Worm (Caenorhabditis elegans): ENCODE measurements around the gene ncx-5.

The ncx-5 gene

DNA sequence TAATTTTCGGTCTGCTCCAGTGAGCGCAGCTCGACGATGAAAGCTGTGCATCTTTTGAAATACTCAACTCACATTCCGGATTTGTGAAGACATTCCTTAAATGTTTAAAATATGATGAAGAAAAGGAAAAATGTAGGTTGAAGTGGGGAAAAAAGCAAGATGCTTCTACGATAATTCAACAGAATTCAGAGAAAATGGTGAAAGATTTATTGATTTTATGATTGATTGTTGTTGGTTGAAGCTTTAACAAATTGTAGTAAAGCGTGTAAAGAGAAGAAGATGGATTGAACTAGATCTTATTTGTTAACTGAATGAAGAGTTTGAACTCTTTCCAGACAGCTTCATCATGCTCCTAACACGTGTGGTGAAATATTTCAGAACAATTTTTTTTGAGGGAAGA, at the start of gene ncx-5:
Gene ncx-5, minus strand, starts transcription at position 101 of the 400 bp plus-strand sequence.
- TF ChIP-seq T20F7.1 (GFP tag; optimal IDR thresholded peaks at IDR 0.05) = no peak
- TF ChIP-seq ceh-82 (tag; optimal IDR thresholded peaks at IDR 0.05) = no peak
- TF ChIP-seq lin-38 (GFP tag; IDR thresholded peaks at IDR 0.05) = no peak
- no peak for TF ChIP-seq mxl-2 (GFP tag; conservative IDR thresholded peaks at IDR 0.05)
- TF ChIP-seq sdz-12 (GFP tag; optimal IDR thresholded peaks at IDR 0.05) = no peak
- no peak for TF ChIP-seq aly-2 (tag; optimal IDR thresholded peaks at IDR 0.05)
- TF ChIP-seq ceh-28 (tag; optimal IDR thresholded peaks at IDR 0.05) = no peak

ce11 chrV:10539114-10539513, 49.2 kb upstream of the ncx-5 start, which contains the start of gene F25D1.8:
Gene F25D1.8 (plus strand): TSS chrV:10539414.
- TF ChIP-seq hlh-11 (tag; optimal IDR thresholded peaks at IDR 0.05) = no peak
- TF ChIP-seq php-3 (GFP tag; IDR thresholded peaks at IDR 0.05) = no peak
- TF ChIP-seq rbr-2 (tag; optimal IDR thresholded peaks at IDR 0.05) = no peak

DNA sequence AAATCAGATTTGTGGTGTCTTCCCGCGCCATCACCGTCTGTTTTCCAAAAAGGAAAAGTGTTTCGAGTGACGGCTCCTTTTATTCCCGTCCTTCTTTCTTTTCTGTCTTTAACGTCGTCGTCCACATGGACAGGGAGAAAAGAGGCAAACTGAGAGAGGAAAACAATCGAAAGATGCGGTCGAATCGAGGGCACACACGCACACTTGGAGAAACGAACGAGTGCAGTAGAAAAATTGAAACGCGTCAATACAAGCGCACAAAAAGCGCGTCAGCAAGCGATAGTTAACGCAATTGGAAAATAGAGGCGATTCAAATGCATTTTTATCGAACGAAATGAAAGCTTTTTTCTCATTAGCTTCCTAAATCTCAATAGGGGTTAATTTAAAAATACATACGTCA, 46.9 kb upstream of the ncx-5 start:
- TF ChIP-seq dmd-6 (GFP tag; IDR thresholded peaks at IDR 0.05) (peak; percentile 84), hif-1 (tag; optimal IDR thresholded peaks at IDR 0.05) (peak; percentile 47 to 81), ceh-20 (GFP tag; IDR thresholded peaks at IDR 0.05) (peak; percentile 76), zfp-2 (tag; optimal IDR thresholded peaks at IDR 0.05) (peak; percentile 6), nhr-76 (tag; optimal IDR thresholded peaks at IDR 0.05) (no peak), tra-1 (GFP tag; IDR thresholded peaks at IDR 0.05) (peak; percentile 64; the same call in 1 of the 2 replicates), ceh-82 (tag; optimal IDR thresholded peaks at IDR 0.05) (no peak), nhr-102 (tag; optimal IDR thresholded peaks at IDR 0.05) (peak; percentile 81), zfp-3 (GFP tag; conservative IDR thresholded peaks at IDR 0.05) (no peak), hlh-11 (tag; optimal IDR thresholded peaks at IDR 0.05) (peak; percentile 89), F44E2.7 (GFP tag; IDR thresholded peaks at IDR 0.05) (no peak), zip-2 (tag; optimal IDR thresholded peaks at IDR 0.05) (no peak), unc-130 (GFP tag; optimal IDR thresholded peaks at IDR 0.05) (peak; percentile 46), set-16 (GFP tag; IDR thresholded peaks at IDR 0.05) (no peak), pha-4 (GFP tag; IDR thresholded peaks at IDR 0.05) (peak; percentile 63; the same call in 1 of the 2 replicates), pha-4 (tag; optimal IDR thresholded peaks at IDR 0.05) (peak; percentile 92), daf-19 (GFP tag; conservative IDR thresholded peaks at IDR 0.05) (peak; percentile 86), R02D3.7 (tag; optimal IDR thresholded peaks at IDR 0.05) (no peak), saeg-2 (GFP tag; IDR thresholded peaks at IDR 0.05) (no peak), arid-1 (GFP tag; conservative IDR thresholded peaks at IDR 0.05) (0 out of 2 replicates have a peak, but pooled peaks have one; percentile 10), lin-13 (GFP tag; optimal IDR thresholded peaks at IDR 0.05) (peak; percentile 90), mep-1 (tag; optimal IDR thresholded peaks at IDR 0.05) (peak; percentile 94), mes-2 (tag; optimal IDR thresholded peaks at IDR 0.05; ENCODE audit: poor library complexity, severe bottlenecking) (peak; percentile 91), pqm-1 (tag; optimal IDR thresholded peaks at IDR 0.05) (no peak), zag-1 (tag; optimal IDR thresholded peaks at IDR 0.05) (no peak), unc-62 (GFP tag; optimal IDR thresholded peaks at IDR 0.05 in 1 of 2) (peak in 1 of 2 experiments; percentile 99), unc-62 (tag; optimal IDR thresholded peaks at IDR 0.05) (no peak), cey-2 (tag; optimal IDR thresholded peaks at IDR 0.05; ENCODE audit: borderline replicate concordance, insufficient read depth) (no peak), T26A8.4 (GFP tag; IDR thresholded peaks at IDR 0.05) (peak; percentile 89), madf-9 (GFP tag; conservative IDR thresholded peaks at IDR 0.05) (no peak; the same call in 1 of the 2 replicates), php-3 (GFP tag; IDR thresholded peaks at IDR 0.05) (peak; percentile 33; the same call in 1 of the 2 replicates), fos-1 (tag; optimal IDR thresholded peaks at IDR 0.05) (no peak), aha-1 (tag) (peak; percentile 96), ceh-32 (tag; optimal IDR thresholded peaks at IDR 0.05; ENCODE audit: poor library complexity) (no peak), D1046.2 (GFP tag; IDR thresholded peaks at IDR 0.05) (peak; percentile 31; the same call in 1 of the 2 replicates), mxl-3 (GFP tag; optimal IDR thresholded peaks at IDR 0.05) (peak; percentile 94), jun-1 (tag; optimal IDR thresholded peaks at IDR 0.05) (peak; percentile 17), nhr-10 (tag; optimal IDR thresholded peaks at IDR 0.05) (no peak), ctbp-1 (GFP tag; IDR thresholded peaks at IDR 0.05) (peak; percentile 75), dmd-8 (GFP tag; IDR thresholded peaks at IDR 0.05) (no peak), unc-39 (tag; optimal IDR thresholded peaks at IDR 0.05) (no peak)

All from whole organism, L4 larva.